Worm (Caenorhabditis elegans): Measurements from ENCODE around the gene T20D4.3.

T20D4.3 gene

ce11 chrV:3391005-3391404 lies 27.0 kb upstream of the T20D4.3 start (continued):
- TF ChIP-seq efl-1 (optimal IDR thresholded peaks at IDR 0.05) (peak; percentile 76 to 82), efl-1 (GFP tag; optimal IDR thresholded peaks at IDR 0.05 in 1 of 2) (peak; percentile 68 to 94), nhr-90 (tag; optimal IDR thresholded peaks at IDR 0.05; ENCODE audit: poor library complexity) (peak; percentile 81), hpl-2 (GFP tag; optimal IDR thresholded peaks at IDR 0.05) (peak; percentile 64), F16B12.6 (tag; optimal IDR thresholded peaks at IDR 0.05) (peak; percentile 85), ceh-63 (GFP tag; optimal IDR thresholded peaks at IDR 0.05) (no peak), unc-30 (tag; optimal IDR thresholded peaks at IDR 0.05) (no peak), unc-98 (GFP tag; IDR thresholded peaks at IDR 0.05) (no peak), efl-3 (GFP tag; optimal IDR thresholded peaks at IDR 0.05) (no peak), hlh-4 (tag; optimal IDR thresholded peaks at IDR 0.05) (no peak), zip-4 (GFP tag; optimal IDR thresholded peaks at IDR 0.05) (no peak), dpl-1 (GFP tag; optimal IDR thresholded peaks at IDR 0.05) (peak; percentile 60 to 81 (median 76)), ztf-4 (tag; optimal IDR thresholded peaks at IDR 0.05) (peak; percentile 30), C34B4.2 (tag; optimal IDR thresholded peaks at IDR 0.05) (no peak), mdl-1 (tag; optimal IDR thresholded peaks at IDR 0.05) (peak in 1 of 2 experiments; percentile 81), unc-62 (GFP tag; optimal IDR thresholded peaks at IDR 0.05) (no peak), fkh-4 (tag; optimal IDR thresholded peaks at IDR 0.05; ENCODE audit: borderline replicate concordance) (no peak), sptf-1 (tag; optimal IDR thresholded peaks at IDR 0.05) (no peak), ceh-82 (tag; optimal IDR thresholded peaks at IDR 0.05) (peak; percentile 27 to 63 (median 28)), snu-23 (GFP tag; optimal IDR thresholded peaks at IDR 0.05) (peak; percentile 89), nhr-47 (tag; optimal IDR thresholded peaks at IDR 0.05) (peak; percentile 79), aha-1 (tag; optimal IDR thresholded peaks at IDR 0.05) (no peak), lir-3 (tag; optimal IDR thresholded peaks at IDR 0.05; ENCODE audit: poor library complexity) (peak; percentile 19), nhr-71 (tag; optimal IDR thresholded peaks at IDR 0.05) (peak; percentile 91), nhr-76 (tag; optimal IDR thresholded peaks at IDR 0.05) (no peak), ztf-11 (tag; optimal IDR thresholded peaks at IDR 0.05) (no peak), grh-1 (GFP tag; IDR thresholded peaks at IDR 0.05) (peak; percentile 95), pag-3 (tag; optimal IDR thresholded peaks at IDR 0.05; ENCODE audit: borderline replicate concordance, insufficient read depth) (peak; percentile 76), hlh-17 (GFP tag; optimal IDR thresholded peaks at IDR 0.05; ENCODE audit: borderline replicate concordance) (no peak), mep-1 (tag; optimal IDR thresholded peaks at IDR 0.05) (peak; percentile 91), ceh-90 (tag; optimal IDR thresholded peaks at IDR 0.05) (no peak), snpc-4 (tag; optimal IDR thresholded peaks at IDR 0.05) (peak; percentile 43), lsy-2 (tag; optimal IDR thresholded peaks at IDR 0.05) (peak; percentile 68 to 88), unc-86 (tag; optimal IDR thresholded peaks at IDR 0.05) (peak; percentile 16), unc-130 (tag; optimal IDR thresholded peaks at IDR 0.05) (peak; percentile 79), nhr-237 (tag; optimal IDR thresholded peaks at IDR 0.05) (peak; percentile 67), blmp-1 (tag; optimal IDR thresholded peaks at IDR 0.05) (peak; percentile 90), elt-2 (tag; optimal IDR thresholded peaks at IDR 0.05) (no peak), tlp-1 (tag; optimal IDR thresholded peaks at IDR 0.05) (no peak), pax-3 (tag; optimal IDR thresholded peaks at IDR 0.05) (no peak), elt-3 (tag; optimal IDR thresholded peaks at IDR 0.05) (peak in 3 of 6 experiments; percentile 5 to 87 (median 84)), zag-1 (tag; optimal IDR thresholded peaks at IDR 0.05) (no peak), nhr-12 (tag; optimal IDR thresholded peaks at IDR 0.05) (no peak), jun-1 (tag; optimal IDR thresholded peaks at IDR 0.05) (peak; percentile 66), alr-1 (tag; optimal IDR thresholded peaks at IDR 0.05; ENCODE audit: borderline replicate concordance) (no peak), fkh-10 (GFP tag; optimal IDR thresholded peaks at IDR 0.05) (no peak), ceh-8 (GFP tag; optimal IDR thresholded peaks at IDR 0.05) (no peak), swsn-7 (tag; optimal IDR thresholded peaks at IDR 0.05) (peak; percentile 68), sox-4 (tag; optimal IDR thresholded peaks at IDR 0.05) (no peak), nhr-20 (tag; optimal IDR thresholded peaks at IDR 0.05) (peak; percentile 95), ceh-88 (GFP tag; IDR thresholded peaks at IDR 0.05) (no peak), egl-13 (tag; optimal IDR thresholded peaks at IDR 0.05) (no peak), ama-1 (optimal IDR thresholded peaks at IDR 0.05) (no peak)
